Fruit fly (Drosophila melanogaster): Measurements from ENCODE around the gene CG1575.

dm6 chrX:8165608-8166007 is 48.8 kb downstream of the CG1575 start, which contains the start of gene Or7a:
- no peak for TF ChIP-seq insv (optimal IDR thresholded peaks at IDR 0.05)
- TF ChIP-seq psq (optimal IDR thresholded peaks at IDR 0.05), result no peak

All from Kc167 (cell line).